Worm (Caenorhabditis elegans): ENCODE measurements around the gene irld-18.

ce11 chrIV:14559267-14559666, 21.6 kb downstream of the irld-18 start:
- TF ChIP-seq unc-62 (GFP tag; optimal IDR thresholded peaks at IDR 0.05), result no peak
- no peak for TF ChIP-seq ham-2 (GFP tag; optimal IDR thresholded peaks at IDR 0.05)
- no peak for TF ChIP-seq nhr-76 (tag; optimal IDR thresholded peaks at IDR 0.05)
- TF ChIP-seq unc-120 (tag; optimal IDR thresholded peaks at IDR 0.05; ENCODE audit: poor library complexity, severe bottlenecking), result no peak
- TF ChIP-seq mep-1 (tag; optimal IDR thresholded peaks at IDR 0.05), result no peak
- TF ChIP-seq ceh-83 (GFP tag; optimal IDR thresholded peaks at IDR 0.05), result no peak
- no peak for TF ChIP-seq M03D4.4 (tag; optimal IDR thresholded peaks at IDR 0.05)
- no peak for TF ChIP-seq mls-2 (tag; optimal IDR thresholded peaks at IDR 0.05)
- no peak for TF ChIP-seq ztf-11 (tag; optimal IDR thresholded peaks at IDR 0.05)
- no peak for TF ChIP-seq lin-13 (tag; optimal IDR thresholded peaks at IDR 0.05)
- TF ChIP-seq snpc-4 (tag; optimal IDR thresholded peaks at IDR 0.05), result no peak
- no peak for TF ChIP-seq flh-1 (GFP tag; optimal IDR thresholded peaks at IDR 0.05)
- no peak for TF ChIP-seq lsy-2 (tag; optimal IDR thresholded peaks at IDR 0.05)
